Fruit fly (Drosophila melanogaster) whole organism, prepupa: ENCODE data around the gene DAAM.
A peak's percentile ranks its signal among the peaks of the same experiment; 100 is the strongest.

Experiments
- Blimp-1 ChIP-seq: fragments of 200-800 bp; sonication (Bioruptor generic); optimal IDR thresholded peaks from 3 replicates; lab custom pipeline; 2017; ENCODE audit warnings: missing biosample characterization, missing genetic modification characterization, mild to moderate bottlenecking, moderate library complexity, missing genetic modification reagents
- CG10631 ChIP-seq: fragments of 200-800 bp; sonication (Bioruptor generic); optimal IDR thresholded peaks from 2 replicates; lab custom pipeline; 2016; ENCODE audit warnings: missing biosample characterization, missing genetic modification characterization
- CG10669 ChIP-seq: fragments of 200-800 bp; sonication (Bioruptor generic); optimal IDR thresholded peaks from 3 replicates; lab custom pipeline; 2018; ENCODE audit warnings: missing biosample characterization, mild to moderate bottlenecking, missing genetic modification characterization, moderate library complexity
- CG15336 ChIP-seq: fragments of 200-800 bp; sonication (Bioruptor generic); IDR thresholded peaks from 2 replicates; pipeline ENCODE4 v1.3.6; 2022; ENCODE audit warnings: missing biosample characterization, missing genetic modification characterization
- CG3032 ChIP-seq: fragments of 200-800 bp; optimal IDR thresholded peaks from 2 replicates; lab custom pipeline; 2019; ENCODE audit warnings: missing biosample characterization, mild to moderate bottlenecking, missing genetic modification characterization, moderate library complexity
- CG31627 ChIP-seq: fragments of 200-800 bp; sonication (Bioruptor generic); optimal IDR thresholded peaks from 3 replicates; lab custom pipeline; 2016; ENCODE audit warnings: missing biosample characterization, missing genetic modification characterization
- CG32006 ChIP-seq: fragments of 200-800 bp; sonication (Bioruptor generic); optimal IDR thresholded peaks from 3 replicates; lab custom pipeline; 2017; ENCODE audit warnings: missing biosample characterization, mild to moderate bottlenecking, missing genetic modification characterization
- CG34406 ChIP-seq: fragments of 200-800 bp; sonication (Bioruptor generic); optimal IDR thresholded peaks from 3 replicates; lab custom pipeline; 2016; ENCODE audit warnings: missing biosample characterization, missing genetic modification characterization
- CG3919 ChIP-seq: fragments of 200-800 bp; sonication (Bioruptor generic); optimal IDR thresholded peaks from 3 replicates; lab custom pipeline; 2016; ENCODE audit warnings: missing biosample characterization, missing genetic modification characterization
- CG4318 ChIP-seq: fragments of 200-800 bp; sonication (Bioruptor generic); optimal IDR thresholded peaks from 3 replicates; lab custom pipeline; 2017; ENCODE audit warnings: missing biosample characterization, mild to moderate bottlenecking, missing genetic modification characterization
- CG6163 ChIP-seq: fragments of 200-800 bp; sonication (Bioruptor generic); IDR thresholded peaks from 3 replicates; pipeline ENCODE4 v1.3.6; 2022; ENCODE audit warnings: missing biosample characterization, missing genetic modification characterization
- CG6276 ChIP-seq: fragments of 200-800 bp; sonication (Bioruptor generic); optimal IDR thresholded peaks from 2 replicates; lab custom pipeline; 2017; ENCODE audit warnings: missing biosample characterization, mild to moderate bottlenecking, missing genetic modification characterization
- Eip75B ChIP-seq: fragments of 200-800 bp; sonication (Bioruptor generic); optimal IDR thresholded peaks from 3 replicates; lab custom pipeline; 2016; ENCODE audit warnings: missing biosample characterization, missing genetic modification characterization
- Eip78C ChIP-seq: fragments of 200-800 bp; sonication (Bioruptor generic); peaks from one replicate; lab custom pipeline; 2016; ENCODE audit warnings: missing biosample characterization, missing genetic modification characterization
- Eip93F ChIP-seq: fragments of 200-800 bp; sonication (Bioruptor generic); optimal IDR thresholded peaks from 2 replicates; lab custom pipeline; 2016; ENCODE audit warnings: missing biosample characterization, mild to moderate bottlenecking, missing genetic modification characterization
- Ets96B ChIP-seq: fragments of 200-800 bp; optimal IDR thresholded peaks from 2 replicates; lab custom pipeline; 2019; ENCODE audit warnings: missing biosample characterization, mild to moderate bottlenecking, missing genetic modification characterization, moderate library complexity
- Gug ChIP-seq: fragments of 200-800 bp; sonication (Bioruptor generic); IDR thresholded peaks from 2 replicates; pipeline ENCODE4 v1.3.6; 2022; ENCODE audit warnings: missing biosample characterization, missing genetic modification characterization
- Hr39 ChIP-seq: fragments of 200-800 bp; sonication (Bioruptor generic); optimal IDR thresholded peaks from 2 replicates; lab custom pipeline; 2016; ENCODE audit warnings: missing biosample characterization, missing genetic modification characterization
- Hr4 ChIP-seq: fragments of 200-800 bp; sonication (Bioruptor generic); optimal IDR thresholded peaks from 3 replicates; lab custom pipeline; 2016; ENCODE audit warnings: missing biosample characterization, missing genetic modification characterization
- Met ChIP-seq: fragments of 200-800 bp; sonication (Bioruptor generic); optimal IDR thresholded peaks from 3 replicates; lab custom pipeline; 2016; ENCODE audit warnings: missing biosample characterization, missing genetic modification characterization
- Smox ChIP-seq: fragments of 200-800 bp; sonication (Bioruptor generic); optimal IDR thresholded peaks from 3 replicates; lab custom pipeline; 2016; ENCODE audit warnings: missing biosample characterization, missing genetic modification characterization
- Sox102F ChIP-seq: fragments of 200-800 bp; sonication (Bioruptor generic); optimal IDR thresholded peaks from 2 replicates; lab custom pipeline; 2016; ENCODE audit warnings: missing biosample characterization, mild to moderate bottlenecking, missing genetic modification characterization
- Sox14 ChIP-seq: fragments of 200-800 bp; sonication (Bioruptor generic); optimal IDR thresholded peaks from 3 replicates; lab custom pipeline; 2016; ENCODE audit warnings: missing biosample characterization, missing genetic modification characterization
- Sox15 ChIP-seq: fragments of 200-800 bp; sonication (Bioruptor generic); optimal IDR thresholded peaks from 3 replicates; lab custom pipeline; 2016; ENCODE audit warnings: missing biosample characterization, missing genetic modification characterization
- achi ChIP-seq: fragments of 200-800 bp; sonication (Bioruptor generic); optimal IDR thresholded peaks from 3 replicates; lab custom pipeline; 2016; ENCODE audit warnings: missing biosample characterization, missing genetic modification characterization
- acj6 ChIP-seq: fragments of 200-800 bp; sonication (Bioruptor generic); optimal IDR thresholded peaks from 3 replicates; lab custom pipeline; 2016; ENCODE audit warnings: missing biosample characterization, missing genetic modification characterization
- cyc ChIP-seq: fragments of 200-800 bp; sonication (Bioruptor generic); optimal IDR thresholded peaks from 3 replicates; lab custom pipeline; 2016; ENCODE audit warnings: missing biosample characterization, missing genetic modification characterization
- dac ChIP-seq: fragments of 200-800 bp; sonication (Bioruptor generic); optimal IDR thresholded peaks from 2 replicates; lab custom pipeline; 2017; ENCODE audit warnings: missing biosample characterization, mild to moderate bottlenecking, missing genetic modification characterization
- dsx ChIP-seq: fragments of 200-800 bp; optimal IDR thresholded peaks from 3 replicates; lab custom pipeline; 2019; ENCODE audit warnings: missing biosample characterization, mild to moderate bottlenecking, missing genetic modification characterization, moderate library complexity; ENCODE audit not compliant: poor library complexity, severe bottlenecking
- eg ChIP-seq: fragments of 200-800 bp; sonication (Bioruptor generic); IDR thresholded peaks from 3 replicates; pipeline ENCODE4 v1.3.6; 2022; ENCODE audit warnings: missing biosample characterization, missing genetic modification characterization
- esn ChIP-seq: fragments of 200-800 bp; sonication (Bioruptor generic); optimal IDR thresholded peaks from 2 replicates; lab custom pipeline; 2016; ENCODE audit warnings: missing biosample characterization, mild to moderate bottlenecking, missing genetic modification characterization, moderate library complexity
- fd59A ChIP-seq: fragments of 200-800 bp; sonication (Bioruptor generic); optimal IDR thresholded peaks from 2 replicates; lab custom pipeline; 2017; ENCODE audit warnings: missing biosample characterization, mild to moderate bottlenecking, missing genetic modification characterization, missing genetic modification reagents
- fkh ChIP-seq: fragments of 200-800 bp; sonication (Bioruptor generic); optimal IDR thresholded peaks from 3 replicates; lab custom pipeline; 2017; ENCODE audit warnings: missing biosample characterization, mild to moderate bottlenecking, missing genetic modification characterization, moderate library complexity
- lz ChIP-seq: fragments of 200-800 bp; sonication (Bioruptor generic); optimal IDR thresholded peaks from 3 replicates; lab custom pipeline; 2016; ENCODE audit warnings: missing biosample characterization, missing genetic modification characterization
- net ChIP-seq: fragments of 200-800 bp; sonication (Bioruptor generic); optimal IDR thresholded peaks from 3 replicates; lab custom pipeline; 2016; ENCODE audit warnings: missing biosample characterization, missing genetic modification characterization
- pdm3 ChIP-seq: fragments of 200-800 bp; sonication (Bioruptor generic); optimal IDR thresholded peaks from 3 replicates; lab custom pipeline; 2016; ENCODE audit warnings: missing biosample characterization, missing genetic modification characterization
- ss ChIP-seq, 2 experiments: fragments of 200-800 bp; sonication (Bioruptor generic); optimal IDR thresholded peaks; 2 replicates in 1 of 2; 3 replicates in 1 of 2; lab custom pipeline; 2017 to 2018; ENCODE audit warnings: mild to moderate bottlenecking in 2 of 2, missing biosample characterization in 2 of 2, missing genetic modification characterization in 2 of 2, moderate library complexity in 1 of 2
- svp ChIP-seq: fragments of 200-800 bp; sonication (Bioruptor generic); peaks from one replicate; lab custom pipeline; 2016; ENCODE audit warnings: missing biosample characterization, missing genetic modification characterization
- topi ChIP-seq: fragments of 200-800 bp; sonication (Bioruptor generic); optimal IDR thresholded peaks from 3 replicates; lab custom pipeline; 2016; ENCODE audit warnings: missing biosample characterization, missing genetic modification characterization
- vri ChIP-seq: fragments of 200-800 bp; sonication (Bioruptor generic); optimal IDR thresholded peaks from 3 replicates; lab custom pipeline; 2016; ENCODE audit warnings: missing biosample characterization, mild to moderate bottlenecking, missing genetic modification characterization

Gene DAAM

dm6 chrX:1275018-1275820, 46.9 kb downstream of the DAAM start, which contains the start of gene Atf3 (continued):
- peak; percentile 90 for TF ChIP-seq acj6 (GFP tag; lab: Kevin White, UChicago)
- TF ChIP-seq Eip93F (GFP tag; lab: Kevin White, UChicago) = peak; percentile 20
- peak; percentile 93 for TF ChIP-seq net (GFP tag; lab: Kevin White, UChicago)
- peak; percentile 92 for TF ChIP-seq Sox14 (GFP tag; lab: Kevin White, UChicago)
- TF ChIP-seq Sox15 (GFP tag; lab: Kevin White, UChicago) = peak; percentile 83
- peak; percentile 86 for TF ChIP-seq Smox (GFP tag; lab: Kevin White, UChicago)
- peak; percentile 87 for TF ChIP-seq CG3919
- peak; percentile 96 for TF ChIP-seq CG4318 (GFP tag; lab: Kevin White, UChicago)
- peak; percentile 31 to 74 for TF ChIP-seq ss (GFP tag; optimal IDR thresholded peaks at IDR 0.05; lab: Kevin White, UChicago)
- TF ChIP-seq CG32006 = peak; percentile 99

DNA sequence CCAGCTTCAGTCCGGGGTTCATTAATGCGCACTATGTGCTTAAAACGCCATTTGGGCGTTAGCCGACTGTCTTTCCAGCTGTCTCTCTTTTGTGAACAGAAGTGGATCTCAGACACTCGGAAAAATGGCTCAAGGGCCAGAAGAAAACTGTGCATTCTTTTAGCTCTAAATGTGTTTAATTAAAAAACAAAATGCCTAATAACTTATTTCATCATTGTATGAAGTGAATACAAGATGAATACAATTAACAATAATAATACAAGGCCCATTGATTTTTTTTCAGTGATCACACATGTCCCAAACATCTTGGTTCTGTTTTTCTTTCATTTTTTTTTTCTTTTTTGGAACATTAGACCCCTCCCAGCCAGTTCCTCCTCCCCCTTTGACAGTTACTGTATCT, 49.3 kb downstream of the DAAM start:
- TF ChIP-seq Eip78C (GFP tag; lab: Kevin White, UChicago) (peak; percentile 11), esn (no peak)

DNA sequence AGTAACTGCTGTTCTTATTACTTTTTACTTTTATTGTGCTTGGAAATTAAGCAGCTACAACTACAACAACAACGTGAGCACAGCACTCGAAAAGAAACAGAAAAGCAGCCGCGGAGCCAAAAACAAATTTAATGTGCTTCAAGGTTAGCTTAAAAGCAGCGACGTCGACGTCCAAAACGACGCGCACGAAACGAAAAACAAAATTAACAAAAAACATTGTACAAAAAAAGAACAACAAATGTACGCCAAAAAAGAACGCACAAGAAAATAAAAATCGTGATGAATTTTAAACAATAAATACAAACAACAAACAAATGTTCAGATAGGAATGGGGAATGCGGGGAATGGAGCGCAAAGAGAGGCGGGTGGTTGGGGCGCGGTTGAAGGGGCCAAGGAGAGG, 51.1 kb downstream of the DAAM start:
- TF ChIP-seq Sox14 (GFP tag; lab: Kevin White, UChicago) (no peak), CG6163 (GFP tag; lab: Robert Waterston, UW) (0 out of 3 replicates have a peak, but pooled peaks have one; percentile 27), vri (GFP tag; lab: Kevin White, UChicago) (peak; percentile 14), eg (GFP tag; lab: Robert Waterston, UW) (peak; percentile 37; the same call in 1 of the 3 replicates), Gug (GFP tag; lab: Robert Waterston, UW) (no peak)

dm6 chrX:1270655-1271054, 51.5 kb downstream of the DAAM start:
- TF ChIP-seq ss (GFP tag; optimal IDR thresholded peaks at IDR 0.05; lab: Kevin White, UChicago) = no peak
- TF ChIP-seq dsx (GFP tag; lab: Kevin White, UChicago) = no peak
- no peak for TF ChIP-seq dac (GFP tag; lab: Kevin White, UChicago)
- peak; percentile 45 for TF ChIP-seq CG31627 (GFP tag; lab: Kevin White, UChicago)
- TF ChIP-seq CG34406 (GFP tag; lab: Kevin White, UChicago) = peak; percentile 23
- TF ChIP-seq fd59A (GFP tag; lab: Kevin White, UChicago) = no peak
- no peak for TF ChIP-seq Ets96B (tag; lab: Kevin White, UChicago)
- TF ChIP-seq Sox14 (GFP tag; lab: Kevin White, UChicago) = peak; percentile 31
- TF ChIP-seq Sox102F (GFP tag; lab: Kevin White, UChicago) = peak; percentile 50
- TF ChIP-seq CG6276 (GFP tag; lab: Kevin White, UChicago) = peak; percentile 30
- TF ChIP-seq Eip78C (GFP tag; lab: Kevin White, UChicago) = peak; percentile 63
- TF ChIP-seq eg (GFP tag; lab: Robert Waterston, UW) = peak; percentile 38; the same call in 1 of the 3 replicates
- TF ChIP-seq Blimp-1 (GFP tag; lab: Kevin White, UChicago) = peak; percentile 22
- TF ChIP-seq CG32006 = peak; percentile 28
- peak; percentile 8 for TF ChIP-seq achi (GFP tag; lab: Kevin White, UChicago)
- TF ChIP-seq fkh (GFP tag; lab: Kevin White, UChicago) = peak; percentile 24
- peak; percentile 52 for TF ChIP-seq esn
- no peak for TF ChIP-seq Eip93F (GFP tag; lab: Kevin White, UChicago)
- TF ChIP-seq svp = peak; percentile 80
- TF ChIP-seq Hr39 (GFP tag; lab: Kevin White, UChicago) = peak; percentile 29
- TF ChIP-seq CG10669 (GFP tag; lab: Kevin White, UChicago) = peak; percentile 16
- TF ChIP-seq pdm3 = peak; percentile 23
- TF ChIP-seq cyc (GFP tag; lab: Kevin White, UChicago) = peak; percentile 26
- TF ChIP-seq CG15336 (GFP tag; lab: Robert Waterston, UW) = peak; percentile 41; the same call in 1 of the 2 replicates
- TF ChIP-seq CG10631 (GFP tag; lab: Kevin White, UChicago) = peak; percentile 4
- no peak for TF ChIP-seq CG3032
- peak; percentile 9 for TF ChIP-seq acj6 (GFP tag; lab: Kevin White, UChicago)
- TF ChIP-seq Gug (GFP tag; lab: Robert Waterston, UW) = no peak
- TF ChIP-seq Hr4 = no peak
- peak; percentile 39 for TF ChIP-seq Smox (GFP tag; lab: Kevin White, UChicago)
- TF ChIP-seq Eip75B (GFP tag; lab: Kevin White, UChicago) = peak; percentile 11
- peak; percentile 67 for TF ChIP-seq topi (GFP tag; lab: Kevin White, UChicago)
- no peak for TF ChIP-seq CG3919
- TF ChIP-seq CG6163 (GFP tag; lab: Robert Waterston, UW) = no peak
- no peak for TF ChIP-seq CG4318 (GFP tag; lab: Kevin White, UChicago)
- peak; percentile 56 for TF ChIP-seq lz (GFP tag; lab: Kevin White, UChicago)
- TF ChIP-seq Met = peak; percentile 70
- TF ChIP-seq, all 60 proteins: peak for 25
